Worm (Caenorhabditis elegans) whole organism, early embryonic: ENCODE data around the gene srw-60.

ENCODE experiments used
- aly-1 ChIP-seq: sonication (generic microtip); optimal IDR thresholded peaks from 2 replicates; lab custom pipeline; 2016; ENCODE audit warnings: missing genetic modification characterization, missing compliant biosample characterization
- ama-1 ChIP-seq: fragments of 150-350 bp; optimal IDR thresholded peaks from 2 replicates; lab custom pipeline; 2014
- hmbx-1 ChIP-seq: sonication (generic microtip); optimal IDR thresholded peaks from 2 replicates; lab custom pipeline; 2016; ENCODE audit warnings: mild to moderate bottlenecking, missing genetic modification characterization, missing compliant biosample characterization
- pes-1 ChIP-seq: fragments of 200-800 bp; sonication (Bioruptor generic); IDR thresholded peaks from 2 replicates; pipeline ENCODE4 v1.3.6; 2022; ENCODE audit warnings: missing genetic modification reagents, missing genetic modification characterization, missing compliant biosample characterization
- sea-1 ChIP-seq: fragments of 200-800 bp; sonication (Bioruptor generic); conservative IDR thresholded peaks from 2 replicates; pipeline ENCODE4 v1.3.6; 2022; ENCODE audit warnings: missing genetic modification characterization, missing compliant biosample characterization
- tbx-11 ChIP-seq: fragments of 200-800 bp; sonication (Bioruptor generic); IDR thresholded peaks from 2 replicates; pipeline ENCODE4 v1.3.6; 2022; ENCODE audit warnings: missing genetic modification characterization, missing compliant biosample characterization
- tbx-37 ChIP-seq: fragments of 200-800 bp; sonication (Bioruptor generic); conservative IDR thresholded peaks from 2 replicates; pipeline ENCODE4 v1.3.6; 2022; ENCODE audit warnings: missing genetic modification reagents, missing genetic modification characterization, missing compliant biosample characterization

- TF ChIP-seq hmbx-1 (tag; lab: Kevin White, UChicago), result no peak
- TF ChIP-seq sea-1 (GFP tag; lab: Robert Waterston, UW), result no peak
- no peak for TF ChIP-seq tbx-11 (GFP tag; lab: Robert Waterston, UW)
- TF ChIP-seq ama-1 (lab: Kevin White, UChicago), result no peak
- TF ChIP-seq aly-1 (tag; lab: Kevin White, UChicago), result no peak
- no peak for TF ChIP-seq tbx-37
- TF ChIP-seq pes-1 (GFP tag; lab: Robert Waterston, UW), result no peak
Observed at ce11 chrII:3008400-3008799, 50.0 kb downstream of the srw-60 start, which contains the start of gene sdz-5.
